Worm (Caenorhabditis elegans): ENCODE data around the gene C14C11.1.

DNA sequence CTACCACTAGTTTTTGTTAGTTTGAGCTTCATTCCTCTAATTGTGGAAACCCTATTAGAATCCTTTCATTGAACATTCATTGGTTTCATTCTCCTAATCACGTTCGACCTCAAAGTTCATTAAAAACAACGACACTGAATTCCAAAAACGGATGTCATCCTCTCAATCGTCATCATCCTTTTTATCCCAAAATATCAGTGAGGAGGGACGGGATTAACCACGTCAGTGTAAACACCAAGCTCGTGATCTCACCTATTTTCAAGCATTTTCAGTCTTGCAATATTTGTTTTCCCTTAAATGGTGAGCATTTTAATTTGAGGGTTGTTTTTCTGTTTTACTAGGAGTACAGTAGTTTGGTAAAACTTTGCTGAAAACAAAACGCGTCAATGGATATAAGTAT lies 41.0 kb downstream of the C14C11.1 start:
- no peak for TF ChIP-seq dve-1 (tag; optimal IDR thresholded peaks at IDR 0.05; ENCODE audit: insufficient read depth)
- no peak for TF ChIP-seq Y5F2A.4 (GFP tag; optimal IDR thresholded peaks at IDR 0.05)
- TF ChIP-seq F49E8.2 (tag; optimal IDR thresholded peaks at IDR 0.05; ENCODE audit: borderline replicate concordance), result no peak
- no peak for TF ChIP-seq spr-1 (tag; optimal IDR thresholded peaks at IDR 0.05)
- TF ChIP-seq arid-1 (GFP tag; conservative IDR thresholded peaks at IDR 0.05), result no peak
- no peak for TF ChIP-seq nhr-25 (tag; optimal IDR thresholded peaks at IDR 0.05; ENCODE audit: borderline replicate concordance, insufficient read depth)

Measured in whole organism, L4 larva.